Worm (Caenorhabditis elegans) whole organism, L1 larva: Measurements from ENCODE around the gene C29H12.6.

Experiments used
- C04F5.9 ChIP-seq: sonication (generic microtip); optimal IDR thresholded peaks from 2 replicates; lab custom pipeline; 2016; ENCODE audit warnings: missing genetic modification characterization, missing compliant biosample characterization
- C16A3.4 ChIP-seq: fragments of 150-350 bp; optimal IDR thresholded peaks from 2 replicates; lab custom pipeline; 2014; ENCODE audit warnings: missing biosample characterization, missing genetic modification characterization
- C34B4.2 ChIP-seq: sonication (generic microtip); optimal IDR thresholded peaks from 2 replicates; lab custom pipeline; 2017; ENCODE audit warnings: mild to moderate bottlenecking, missing genetic modification characterization, missing compliant biosample characterization
- aly-2 ChIP-seq: fragments of 150-350 bp; optimal IDR thresholded peaks from 2 replicates; lab custom pipeline; 2014; ENCODE audit warnings: missing biosample characterization, missing genetic modification characterization
- ceh-82 ChIP-seq, 3 experiments: fragments of 150-350 bp in 1 of 3; sonication (generic microtip) in 2 of 3; optimal IDR thresholded peaks; 2 replicates each; lab custom pipeline; 2014 to 2017; ENCODE audit warnings: missing biosample characterization in 3 of 3, missing genetic modification characterization in 3 of 3
- ces-1 ChIP-seq: fragments of 150-350 bp; optimal IDR thresholded peaks from 2 replicates; lab custom pipeline; 2014; ENCODE audit warnings: missing biosample characterization, missing genetic modification reagents, missing genetic modification characterization
- dpl-1 ChIP-seq, 3 experiments: fragments of 150-350 bp in 2 of 3; sonication (generic microtip) in 1 of 3; optimal IDR thresholded peaks; 2 replicates each; lab custom pipeline; 2014 to 2017; ENCODE audit warnings: missing biosample characterization in 3 of 3, missing genetic modification characterization in 3 of 3, missing genetic modification reagents in 3 of 3
- dsc-1 ChIP-seq: sonication (generic microtip); optimal IDR thresholded peaks from 2 replicates; lab custom pipeline; 2016; ENCODE audit warnings: mild to moderate bottlenecking, missing genetic modification characterization, missing compliant biosample characterization
- efl-1 ChIP-seq, 4 experiments: fragments of 150-350 bp; optimal IDR thresholded peaks in 3 of 4; peaks in 1 of 4; 1 replicate in 1 of 4; 2 replicates in 3 of 4; lab custom pipeline; 2014; ENCODE audit warnings: missing biosample characterization in 2 of 4, missing genetic modification characterization in 2 of 4, missing genetic modification reagents in 2 of 4
- egl-13 ChIP-seq: sonication (generic microtip); optimal IDR thresholded peaks from 2 replicates; lab custom pipeline; 2016; ENCODE audit warnings: missing genotype, missing genetic modification reagents, missing genetic modification characterization, missing compliant biosample characterization
- egl-27 ChIP-seq, 2 experiments: fragments of 150-350 bp in 1 of 2; sonication (generic microtip); optimal IDR thresholded peaks; 3 replicates each; lab custom pipeline; 2017 to 2018; ENCODE audit warnings: missing biosample characterization in 2 of 2, missing genetic modification characterization in 2 of 2, missing genetic modification reagents in 2 of 2
- elt-2 ChIP-seq: sonication (generic microtip); optimal IDR thresholded peaks from 2 replicates; lab custom pipeline; 2016; ENCODE audit warnings: missing genetic modification characterization, mild to moderate bottlenecking, inconsistent platforms, missing compliant biosample characterization, missing genetic modification reagents
- elt-3 ChIP-seq, 6 experiments: fragments of 150-350 bp in 1 of 6; sonication (generic microtip); optimal IDR thresholded peaks; 2 replicates each; lab custom pipeline; 2017 to 2018; ENCODE audit warnings: missing biosample characterization in 6 of 6, missing genetic modification characterization in 6 of 6, inconsistent platforms in 1 of 6
- fkh-10 ChIP-seq: sonication (generic microtip); optimal IDR thresholded peaks from 2 replicates; lab custom pipeline; 2017; ENCODE audit warnings: missing biosample characterization, missing genetic modification reagents, missing genetic modification characterization
- hlh-4 ChIP-seq: sonication (generic microtip); optimal IDR thresholded peaks from 2 replicates; lab custom pipeline; 2016; ENCODE audit warnings: mild to moderate bottlenecking, missing genetic modification characterization, missing compliant biosample characterization
- irx-1 ChIP-seq: sonication (generic microtip); optimal IDR thresholded peaks from 2 replicates; lab custom pipeline; 2016; ENCODE audit warnings: missing genetic modification characterization, missing compliant biosample characterization
- isw-1 ChIP-seq: fragments of 200-800 bp; sonication (Bioruptor generic); IDR thresholded peaks from 2 replicates; pipeline ENCODE4 v1.3.6; 2022; ENCODE audit warnings: missing genetic modification characterization, missing compliant biosample characterization
- jun-1 ChIP-seq: fragments of 150-350 bp; optimal IDR thresholded peaks from 2 replicates; lab custom pipeline; 2014; ENCODE audit warnings: missing biosample characterization, missing genetic modification reagents, missing genetic modification characterization
- lin-13 ChIP-seq: fragments of 150-350 bp; optimal IDR thresholded peaks from 2 replicates; lab custom pipeline; 2014; ENCODE audit warnings: missing biosample characterization, missing genetic modification reagents, missing genetic modification characterization
- lin-14 ChIP-seq: fragments of 200-800 bp; sonication (Bioruptor generic); optimal IDR thresholded peaks from 2 replicates; lab custom pipeline; 2018; ENCODE audit warnings: mild to moderate bottlenecking, missing genetic modification characterization, moderate library complexity, missing compliant biosample characterization
- lin-15B ChIP-seq: fragments of 150-350 bp; sonication (generic microtip); optimal IDR thresholded peaks from 3 replicates; lab custom pipeline; 2014; ENCODE audit warnings: missing biosample characterization, missing genetic modification characterization
- lin-35 ChIP-seq, 2 experiments: fragments of 150-350 bp; optimal IDR thresholded peaks; 2 replicates each; lab custom pipeline; 2014; ENCODE audit warnings: missing biosample characterization in 2 of 2, missing genetic modification characterization in 2 of 2, missing genetic modification reagents in 2 of 2
- nhr-237 ChIP-seq: fragments of 150-350 bp; optimal IDR thresholded peaks from 2 replicates; lab custom pipeline; 2014; ENCODE audit warnings: missing biosample characterization, missing genetic modification characterization
- nhr-28 ChIP-seq: fragments of 150-350 bp; optimal IDR thresholded peaks from 2 replicates; lab custom pipeline; 2014; ENCODE audit warnings: missing biosample characterization, missing genetic modification characterization
- nhr-47 ChIP-seq: sonication (generic microtip); optimal IDR thresholded peaks from 2 replicates; lab custom pipeline; 2016; ENCODE audit warnings: mild to moderate bottlenecking, missing genetic modification characterization, moderate library complexity, missing compliant biosample characterization
- nhr-71 ChIP-seq: sonication (generic microtip); optimal IDR thresholded peaks from 2 replicates; lab custom pipeline; 2016; ENCODE audit warnings: mild to moderate bottlenecking, missing genetic modification characterization, moderate library complexity, missing compliant biosample characterization
- rnt-1 ChIP-seq: sonication (generic microtip); optimal IDR thresholded peaks from 2 replicates; lab custom pipeline; 2016; ENCODE audit warnings: mild to moderate bottlenecking, missing genetic modification characterization, moderate library complexity, missing compliant biosample characterization
- swsn-7 ChIP-seq: sonication (generic microtip); optimal IDR thresholded peaks from 2 replicates; lab custom pipeline; 2016; ENCODE audit warnings: missing genetic modification characterization, missing compliant biosample characterization
- unc-30 ChIP-seq: sonication (generic microtip); optimal IDR thresholded peaks from 2 replicates; lab custom pipeline; 2017; ENCODE audit warnings: missing biosample characterization, missing genetic modification characterization
- zag-1 ChIP-seq: fragments of 150-350 bp; optimal IDR thresholded peaks from 2 replicates; lab custom pipeline; 2014; ENCODE audit warnings: missing biosample characterization, missing genetic modification characterization

Gene C29H12.6

DNA sequence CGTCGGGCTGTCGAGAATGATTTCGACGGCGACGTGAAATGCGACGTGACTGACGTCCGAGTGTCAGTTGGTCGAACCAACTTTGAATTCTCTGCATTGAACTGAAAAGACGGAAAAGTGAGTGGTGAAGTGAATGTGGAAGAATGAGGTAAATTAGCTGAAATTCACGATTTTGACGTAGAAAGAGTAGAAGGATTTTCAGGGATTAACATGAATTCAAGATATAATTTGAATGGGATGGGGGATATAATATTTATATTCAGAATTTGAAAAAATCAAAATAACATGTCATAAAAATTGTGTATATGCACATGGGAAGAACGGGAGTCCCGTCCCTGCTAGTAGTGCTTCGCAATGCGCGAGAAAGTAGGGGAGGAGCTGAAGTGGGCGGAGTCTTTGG is at the start of gene C29H12.6:
Gene C29H12.6 (minus strand): TSS at position 101 of the 400 bp plus-strand sequence.
- TF ChIP-seq lin-13 (GFP tag; lab: Kevin White, UChicago) (no peak), dsc-1 (tag; lab: Kevin White, UChicago) (peak; percentile 13)

DNA sequence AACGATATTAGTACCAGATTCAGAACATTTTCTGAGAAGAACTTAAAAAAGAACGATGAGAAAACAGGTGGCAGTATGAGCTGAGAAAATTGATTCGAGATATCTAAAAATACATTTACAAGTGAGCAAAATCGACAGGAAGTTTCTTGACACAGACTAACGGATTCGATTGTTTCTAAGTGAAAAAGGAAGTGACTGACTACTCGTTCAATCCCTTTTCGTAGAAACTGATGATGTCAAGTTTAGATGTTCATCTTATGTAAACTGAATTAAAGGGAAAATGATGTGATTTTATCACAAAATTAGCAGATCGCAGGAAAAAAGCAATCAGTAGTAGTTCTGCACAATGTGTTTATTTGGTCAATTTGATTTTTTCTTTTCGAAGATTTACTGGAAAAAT is 47.1 kb upstream of the C29H12.6 start:
- TF ChIP-seq elt-2 (tag; lab: Kevin White, UChicago) = no peak
- peak; percentile 64 for TF ChIP-seq fkh-10 (GFP tag; lab: Kevin White, UChicago)
- peak; percentile 14 for TF ChIP-seq lin-14 (GFP tag; lab: Kevin White, UChicago)

DNA sequence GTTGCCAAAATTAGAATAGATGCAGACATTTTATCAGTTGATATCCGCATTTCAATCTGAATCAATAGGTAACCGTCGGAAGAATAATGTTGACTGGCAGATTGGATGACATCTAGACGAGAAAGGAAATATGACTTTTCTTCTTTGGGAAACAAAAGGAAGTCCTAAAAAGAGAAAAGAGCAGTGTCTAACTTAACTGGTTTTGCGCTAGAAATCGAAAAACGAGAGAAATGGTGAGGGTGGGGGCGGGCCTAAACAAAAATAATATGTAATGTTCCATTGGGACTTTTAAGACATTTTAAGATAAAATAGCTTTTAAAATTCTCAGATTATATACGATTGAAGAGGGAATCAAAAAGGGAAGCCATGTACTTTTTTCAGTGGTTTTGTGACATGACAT is 42.9 kb upstream of the C29H12.6 start, which contains the start of gene exp-1:
Gene exp-1 (minus strand): TSS at position 101 of the 400 bp plus-strand sequence.
- TF ChIP-seq irx-1 (tag; lab: Kevin White, UChicago) (no peak), lin-15B (tag; lab: Kevin White, UChicago) (no peak), aly-2 (tag; lab: Kevin White, UChicago) (no peak), C04F5.9 (tag; lab: Kevin White, UChicago) (no peak), efl-1 (optimal IDR thresholded peaks at IDR 0.05; lab: Kevin White, UChicago) (no peak), efl-1 (GFP tag; optimal IDR thresholded peaks at IDR 0.05 in 1 of 2; lab: Kevin White, UChicago) (peak in 1 of 2 experiments; percentile 35)

DNA sequence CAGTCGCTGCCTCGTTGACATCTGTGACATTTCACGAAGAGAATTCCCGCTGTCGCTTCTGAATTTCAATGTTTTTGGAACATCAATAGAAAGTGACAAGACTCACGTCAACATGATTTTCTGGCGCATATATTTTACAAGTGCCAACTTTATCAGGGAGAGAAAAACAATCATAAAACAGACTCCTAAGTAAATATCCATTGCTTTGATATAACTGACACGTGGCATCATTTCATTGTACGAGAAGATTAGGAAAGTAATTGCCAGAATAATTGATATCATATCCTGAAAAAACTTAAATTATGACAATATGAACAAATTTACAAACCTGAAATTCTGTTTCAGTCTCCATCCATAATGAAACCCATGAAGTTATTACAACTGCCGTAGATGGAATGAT is 40.0 kb upstream of the C29H12.6 start:
- TF ChIP-seq lin-35 (GFP tag; optimal IDR thresholded peaks at IDR 0.05; lab: Kevin White, UChicago) (no peak), swsn-7 (tag; lab: Kevin White, UChicago) (no peak), nhr-28 (no peak)

DNA sequence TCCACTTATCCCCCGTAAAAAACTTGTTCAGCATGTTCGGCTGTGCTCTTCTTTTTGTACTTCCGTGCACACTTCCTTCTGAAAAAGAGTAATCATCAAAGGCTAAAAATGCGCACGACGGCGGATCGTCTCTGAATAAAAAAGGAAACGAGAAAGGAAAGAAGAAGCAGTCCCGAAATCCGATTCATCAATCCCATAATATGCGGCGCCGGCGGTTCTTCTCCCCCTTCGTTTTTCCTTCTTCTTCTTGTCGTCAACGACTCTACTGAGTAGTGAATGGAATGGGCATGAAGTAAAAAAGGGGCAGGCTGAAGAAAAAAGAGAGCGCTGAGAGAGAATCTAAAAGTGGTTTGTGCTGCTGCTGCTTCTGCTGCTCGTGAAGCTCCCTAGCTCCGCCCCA is 31.4 kb upstream of the C29H12.6 start:
- TF ChIP-seq jun-1 (no peak), fkh-10 (GFP tag; lab: Kevin White, UChicago) (peak; percentile 94), ceh-82 (tag; optimal IDR thresholded peaks at IDR 0.05; lab: Kevin White, UChicago) (peak in 1 of 3 experiments; percentile 9), C16A3.4 (no peak), lin-14 (GFP tag; lab: Kevin White, UChicago) (peak; percentile 69), egl-13 (tag; lab: Kevin White, UChicago) (peak; percentile 5)

DNA sequence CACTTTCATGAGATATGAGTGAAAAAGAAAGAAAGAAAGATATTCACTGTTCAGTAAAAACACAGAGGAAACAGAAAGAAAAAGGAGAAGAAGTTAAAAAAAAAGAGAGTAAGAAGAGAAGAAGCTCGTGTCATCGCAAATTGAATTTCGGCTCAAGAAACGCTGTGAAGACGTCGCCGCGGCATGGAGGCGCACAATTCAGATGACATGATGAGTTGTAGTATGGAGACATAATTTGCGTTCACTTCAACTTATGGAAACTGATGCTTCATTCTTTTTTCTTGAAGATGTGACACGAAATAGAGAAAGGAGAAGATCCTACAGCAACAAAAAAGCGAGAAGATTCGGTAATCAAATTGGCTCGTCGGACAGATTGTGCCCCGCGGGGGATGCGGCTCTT is 30.3 kb upstream of the C29H12.6 start:
- no peak for TF ChIP-seq elt-3 (tag; optimal IDR thresholded peaks at IDR 0.05; lab: Kevin White, UChicago)
- no peak for TF ChIP-seq elt-2 (tag; lab: Kevin White, UChicago)
- TF ChIP-seq unc-30 (tag; lab: Kevin White, UChicago) = no peak
- no peak for TF ChIP-seq hlh-4
- no peak for TF ChIP-seq dpl-1 (GFP tag; optimal IDR thresholded peaks at IDR 0.05; lab: Kevin White, UChicago)
- no peak for TF ChIP-seq nhr-237 (tag; lab: Kevin White, UChicago)
- no peak for TF ChIP-seq zag-1 (tag; lab: Kevin White, UChicago)
- TF ChIP-seq nhr-47 = peak; percentile 25
- no peak for TF ChIP-seq C04F5.9 (tag; lab: Kevin White, UChicago)
- peak; percentile 81 for TF ChIP-seq lin-14 (GFP tag; lab: Kevin White, UChicago)
- TF ChIP-seq fkh-10 (GFP tag; lab: Kevin White, UChicago) = peak; percentile 89
- no peak for TF ChIP-seq isw-1 (GFP tag; lab: Robert Waterston, UW)
- TF ChIP-seq ces-1 (GFP tag; lab: Kevin White, UChicago) = peak; percentile 61
- no peak for TF ChIP-seq efl-1 (optimal IDR thresholded peaks at IDR 0.05; lab: Kevin White, UChicago)
- TF ChIP-seq efl-1 (GFP tag; optimal IDR thresholded peaks at IDR 0.05 in 1 of 2; lab: Kevin White, UChicago) = peak in 1 of 2 experiments; percentile 43
- peak; percentile 23 for TF ChIP-seq nhr-71 (tag; lab: Kevin White, UChicago)

DNA sequence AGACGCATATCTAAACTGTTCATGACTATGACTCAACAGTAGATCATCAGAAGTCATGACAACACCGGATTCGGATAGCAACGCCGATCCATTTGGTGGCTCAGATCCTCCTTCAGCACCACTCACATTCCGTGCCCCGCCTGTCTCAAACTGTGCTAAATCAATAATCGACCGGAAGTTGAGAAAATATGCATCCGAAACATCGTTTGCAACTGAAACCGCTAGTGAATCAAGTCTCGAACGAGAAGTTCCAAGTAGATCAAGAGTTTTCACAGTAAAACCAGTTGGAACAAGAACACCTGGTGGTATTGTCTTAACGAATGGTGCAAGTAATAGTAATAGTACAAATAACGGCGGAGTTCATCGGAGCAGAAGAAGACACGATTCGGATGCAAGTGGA is 29.1 kb upstream of the C29H12.6 start:
- TF ChIP-seq C34B4.2 (tag; lab: Kevin White, UChicago) (no peak), rnt-1 (no peak), egl-27 (tag; optimal IDR thresholded peaks at IDR 0.05; lab: Kevin White, UChicago) (no peak), elt-2 (tag; lab: Kevin White, UChicago) (no peak), hlh-4 (no peak), lin-15B (tag; lab: Kevin White, UChicago) (no peak), ceh-82 (tag; optimal IDR thresholded peaks at IDR 0.05; lab: Kevin White, UChicago) (no peak)
